Worm (Caenorhabditis elegans) whole organism, late embryonic: Measurements from ENCODE around the gene srbc-27.
"Not testable (repeated sequence)": the region's sequence is repeated elsewhere in the genome, so short reads cannot be mapped to it uniquely, and the experiment has no call there.

Experiments used
- K02D7.2 ChIP-seq: sonication (generic microtip); optimal IDR thresholded peaks from 2 replicates; lab custom pipeline; 2017; ENCODE audit warnings: mild to moderate bottlenecking, missing genetic modification characterization, missing compliant biosample characterization
- ama-1 ChIP-seq: fragments of 150-350 bp; optimal IDR thresholded peaks from 2 replicates; lab custom pipeline; 2014
- ceh-18 ChIP-seq: sonication (generic microtip); optimal IDR thresholded peaks from 2 replicates; lab custom pipeline; 2016; ENCODE audit warnings: missing genetic modification characterization, missing compliant biosample characterization
- ceh-45 ChIP-seq: fragments of 200-800 bp; sonication (Bioruptor generic); IDR thresholded peaks from 2 replicates; pipeline ENCODE4 v1.3.6; 2022; ENCODE audit warnings: missing genetic modification reagents, missing genetic modification characterization, missing compliant biosample characterization
- elt-4 ChIP-seq: sonication (generic microtip); optimal IDR thresholded peaks from 2 replicates; lab custom pipeline; 2016; ENCODE audit warnings: missing genetic modification characterization, missing compliant biosample characterization
- fkh-10 ChIP-seq: fragments of 150-350 bp; optimal IDR thresholded peaks from 2 replicates; lab custom pipeline; 2014; ENCODE audit warnings: missing biosample characterization, missing genetic modification reagents, missing genetic modification characterization
- hlh-13 ChIP-seq: fragments of 200-800 bp; sonication (Bioruptor generic); optimal IDR thresholded peaks from 2 replicates; lab custom pipeline; 2018; ENCODE audit warnings: mild to moderate bottlenecking, missing genetic modification characterization, missing compliant biosample characterization
- npax-4 ChIP-seq: sonication (generic microtip); optimal IDR thresholded peaks from 2 replicates; lab custom pipeline; 2016; ENCODE audit warnings: missing genetic modification characterization, missing compliant biosample characterization
- odd-2 ChIP-seq: sonication (generic microtip); optimal IDR thresholded peaks from 2 replicates; lab custom pipeline; 2017; ENCODE audit warnings: antibody characterized with exemption, mild to moderate bottlenecking, missing genetic modification characterization, missing compliant biosample characterization
- pat-9 ChIP-seq: fragments of 200-800 bp; sonication (Bioruptor generic); optimal IDR thresholded peaks from 2 replicates; lab custom pipeline; 2018; ENCODE audit warnings: mild to moderate bottlenecking, missing genetic modification characterization, moderate library complexity, missing compliant biosample characterization

DNA sequence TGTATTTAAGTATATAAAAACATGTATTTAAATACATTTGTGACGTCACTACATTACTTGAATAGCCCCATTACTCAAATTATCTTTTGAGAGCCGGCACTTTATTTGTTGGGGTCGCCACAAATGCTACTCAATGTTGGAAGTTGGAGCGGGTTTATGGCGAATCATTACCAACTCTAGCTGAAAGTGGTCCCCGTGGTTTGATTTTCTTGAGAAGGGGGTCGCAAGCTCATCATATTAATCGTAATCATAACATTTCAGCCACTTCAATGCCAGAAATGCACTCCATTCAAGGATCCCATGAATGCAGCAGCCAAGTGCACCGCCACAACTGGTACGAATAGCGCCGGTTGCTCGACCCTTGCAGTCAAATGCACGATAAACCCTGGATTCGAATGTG is 33.3 kb downstream of the srbc-27 start, which contains the start of gene F20E11.7:
- not testable (repeated sequence) for TF ChIP-seq ceh-18; K02D7.2 (tag; lab: Kevin White, UChicago); hlh-13 (GFP tag; lab: Kevin White, UChicago); pat-9 (tag; lab: Kevin White, UChicago); npax-4 (tag; lab: Kevin White, UChicago); fkh-10 (GFP tag; lab: Kevin White, UChicago); elt-4 (tag; lab: Kevin White, UChicago); ceh-45 (GFP tag; lab: Robert Waterston, UW); ama-1 (lab: Kevin White, UChicago); odd-2 (tag; lab: Kevin White, UChicago)
